Worm (Caenorhabditis elegans) whole organism, L4/young adult: Measurements from ENCODE around the gene lgc-48.

ENCODE experiments used
- dao-5 ChIP-seq: sonication (generic microtip); optimal IDR thresholded peaks from 2 replicates; lab custom pipeline; 2016; ENCODE audit warnings: missing genotype, missing genetic modification characterization, moderate library complexity, missing compliant biosample characterization
- him-1 ChIP-seq: sonication (generic microtip); optimal IDR thresholded peaks from 2 replicates; lab custom pipeline; 2016; ENCODE audit warnings: missing genotype, missing genetic modification reagents, missing genetic modification characterization, missing compliant biosample characterization

DNA sequence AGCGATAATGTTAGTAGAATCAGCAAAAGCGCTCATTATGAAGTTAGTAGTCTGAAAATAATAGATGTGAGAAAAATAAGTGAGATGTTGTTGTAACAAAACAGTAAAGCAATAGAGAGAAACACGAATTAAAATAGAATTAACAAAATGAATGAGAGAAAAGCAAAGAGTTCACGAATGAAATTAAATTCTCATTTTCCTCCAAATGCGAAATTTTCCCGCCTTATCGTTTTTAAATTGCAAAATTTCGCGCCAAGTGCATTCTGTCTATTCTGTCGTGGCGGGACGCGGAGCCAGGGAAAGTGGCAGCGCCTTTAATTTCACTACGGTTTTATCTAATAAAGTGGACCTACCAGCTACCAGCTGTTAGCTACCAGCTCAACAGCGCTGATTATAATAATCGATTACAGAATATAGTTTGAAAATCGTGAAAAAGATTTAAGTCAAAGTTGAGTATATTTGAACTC lies 27.8 kb upstream of the lgc-48 start, which contains the start of gene nasp-2:
- TF ChIP-seq dao-5 (tag; lab: Kevin White, UChicago) (no peak), him-1 (tag; lab: Kevin White, UChicago) (no peak)
